Worm (Caenorhabditis elegans): ENCODE measurements around the gene R12B2.6.

The R12B2.6 gene

ce11 chrIII:5853240-5853639, 19.3 kb upstream of the R12B2.6 start, which contains the start of gene ddx-23:
Gene ddx-23 (minus strand): TSS chrIII:5853269.
- TF ChIP-seq M03D4.4 (tag; optimal IDR thresholded peaks at IDR 0.05), result no peak
- peak; percentile 57 for TF ChIP-seq ces-1 (GFP tag; optimal IDR thresholded peaks at IDR 0.05)

DNA sequence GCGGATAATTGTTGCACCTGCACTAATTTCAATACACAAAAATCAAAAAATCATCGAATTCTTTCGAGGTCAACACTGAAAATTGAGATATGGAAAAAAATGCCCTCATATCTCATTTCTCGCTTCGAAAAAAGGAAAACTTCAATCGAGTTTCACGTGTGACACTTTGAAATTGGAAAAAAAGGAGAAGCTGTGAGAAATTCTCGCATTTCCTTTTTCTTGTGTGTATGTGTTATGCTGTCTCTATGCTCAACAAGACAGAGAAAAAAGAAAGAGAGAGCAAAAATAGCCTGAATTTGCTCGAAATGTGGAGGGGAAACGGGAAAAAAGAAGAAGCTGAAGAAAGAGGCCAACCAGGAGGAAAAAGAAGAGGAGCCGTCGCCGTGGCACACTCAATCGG, 12.5 kb upstream of the R12B2.6 start:
- TF ChIP-seq ces-1 (GFP tag; optimal IDR thresholded peaks at IDR 0.05) (peak; percentile 39), nhr-237 (tag; optimal IDR thresholded peaks at IDR 0.05) (no peak)

- TF ChIP-seq ces-1 (GFP tag; optimal IDR thresholded peaks at IDR 0.05), result peak; percentile 85
- no peak for TF ChIP-seq tbx-8 (GFP tag; optimal IDR thresholded peaks at IDR 0.05)
- no peak for TF ChIP-seq sem-2 (GFP tag; optimal IDR thresholded peaks at IDR 0.05)
Observed at ce11 chrIII:5845483-5845882, 11.5 kb upstream of the R12B2.6 start.

DNA sequence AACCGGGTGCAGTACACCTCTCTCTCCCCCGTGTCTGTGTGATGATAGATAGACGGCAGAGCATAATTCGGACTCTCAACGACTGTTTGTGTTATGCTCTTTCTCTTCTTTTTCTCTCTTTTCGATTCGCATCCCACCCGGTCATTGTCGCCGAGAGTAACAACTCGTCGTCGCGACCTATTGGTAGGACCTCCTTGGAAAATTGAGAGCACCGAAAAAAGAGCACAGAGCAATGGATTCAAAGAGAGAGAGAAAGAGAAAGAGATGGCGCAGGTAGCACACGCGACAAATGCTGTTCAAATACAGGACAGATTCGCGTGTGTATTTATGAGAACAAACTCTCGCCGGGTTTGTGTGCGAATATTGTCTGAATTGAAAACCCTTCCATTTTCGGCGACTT, 9.7 kb upstream of the R12B2.6 start:
- TF ChIP-seq ceh-43 (GFP tag; optimal IDR thresholded peaks at IDR 0.05), result no peak
- no peak for TF ChIP-seq flh-1 (GFP tag; optimal IDR thresholded peaks at IDR 0.05)
- no peak for TF ChIP-seq pha-4 (tag; optimal IDR thresholded peaks at IDR 0.05)
- no peak for TF ChIP-seq hlh-1 (tag; optimal IDR thresholded peaks at IDR 0.05)
- TF ChIP-seq lin-32 (GFP tag; optimal IDR thresholded peaks at IDR 0.05), result no peak
- no peak for TF ChIP-seq ces-1 (GFP tag; optimal IDR thresholded peaks at IDR 0.05)
- no peak for TF ChIP-seq lsy-2 (tag; optimal IDR thresholded peaks at IDR 0.05)
- no peak for TF ChIP-seq ham-2 (GFP tag; optimal IDR thresholded peaks at IDR 0.05)
- no peak for TF ChIP-seq nhr-12 (tag; optimal IDR thresholded peaks at IDR 0.05)
- TF ChIP-seq ceh-83 (GFP tag; optimal IDR thresholded peaks at IDR 0.05), result no peak
- no peak for TF ChIP-seq ceh-39 (tag; optimal IDR thresholded peaks at IDR 0.05)
- no peak for TF ChIP-seq nhr-237 (tag; optimal IDR thresholded peaks at IDR 0.05)
- TF ChIP-seq tbx-8 (GFP tag; optimal IDR thresholded peaks at IDR 0.05), result no peak
- TF ChIP-seq ztf-11 (tag; optimal IDR thresholded peaks at IDR 0.05), result no peak
- no peak for TF ChIP-seq lin-13 (tag; optimal IDR thresholded peaks at IDR 0.05)
- TF ChIP-seq unc-62 (GFP tag; optimal IDR thresholded peaks at IDR 0.05), result no peak
- no peak for TF ChIP-seq sptf-1 (tag; optimal IDR thresholded peaks at IDR 0.05)
- TF ChIP-seq M03D4.4 (tag; optimal IDR thresholded peaks at IDR 0.05), result no peak
- TF ChIP-seq zip-8 (tag; optimal IDR thresholded peaks at IDR 0.05), result no peak

DNA sequence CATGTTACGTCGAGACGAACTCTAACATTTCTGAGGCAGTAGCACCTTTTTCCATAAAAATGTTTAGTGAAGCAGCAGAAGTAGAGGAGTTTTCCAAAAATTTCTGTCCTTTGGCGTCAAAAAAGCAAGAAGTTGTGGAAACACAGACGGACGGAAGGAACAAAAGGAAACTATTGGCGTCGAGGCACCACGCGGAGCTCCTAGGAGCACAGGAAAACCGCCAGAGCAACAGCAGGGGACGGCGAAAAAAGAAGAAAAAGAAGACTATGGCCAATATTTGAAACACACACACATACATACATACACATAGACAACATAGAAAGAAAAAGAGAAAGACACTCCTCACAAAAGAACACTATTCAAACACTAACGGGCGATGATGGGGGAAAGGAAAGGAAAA, 9.0 kb upstream of the R12B2.6 start:
- no peak for TF ChIP-seq cnd-1 (tag; optimal IDR thresholded peaks at IDR 0.05)
- TF ChIP-seq blmp-1 (tag; optimal IDR thresholded peaks at IDR 0.05), result no peak
- no peak for TF ChIP-seq pha-4 (tag; optimal IDR thresholded peaks at IDR 0.05)
- no peak for TF ChIP-seq lsy-2 (tag; optimal IDR thresholded peaks at IDR 0.05)
- TF ChIP-seq snpc-4 (tag; optimal IDR thresholded peaks at IDR 0.05), result no peak
- no peak for TF ChIP-seq flh-1 (GFP tag; optimal IDR thresholded peaks at IDR 0.05)
- TF ChIP-seq sem-2 (GFP tag; optimal IDR thresholded peaks at IDR 0.05), result no peak
- no peak for TF ChIP-seq M03D4.4 (tag; optimal IDR thresholded peaks at IDR 0.05)
- TF ChIP-seq unc-62 (GFP tag; optimal IDR thresholded peaks at IDR 0.05), result no peak
- no peak for TF ChIP-seq nhr-2 (tag; optimal IDR thresholded peaks at IDR 0.05)
- TF ChIP-seq unc-39 (tag; optimal IDR thresholded peaks at IDR 0.05), result no peak

DNA sequence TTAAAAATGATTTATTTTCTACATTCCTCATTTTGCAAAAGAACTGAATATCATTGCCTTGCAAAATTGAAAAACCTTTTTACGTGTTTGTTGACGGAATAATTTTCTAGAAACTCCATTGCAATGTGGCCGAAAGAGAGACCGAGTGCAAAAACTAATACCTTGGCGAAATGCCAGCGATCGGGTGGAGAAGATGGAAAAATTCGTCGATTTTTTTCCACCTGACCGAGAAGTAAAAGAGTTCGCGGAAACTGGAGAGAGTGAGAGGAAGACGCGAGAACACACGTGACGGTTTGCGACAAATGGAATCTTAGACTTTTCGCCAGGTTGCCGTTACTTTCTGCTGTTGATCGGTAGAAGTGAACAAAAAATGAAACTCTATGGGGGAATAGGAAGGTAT, 7.7 kb upstream of the R12B2.6 start:
- TF ChIP-seq drap-1 (GFP tag; optimal IDR thresholded peaks at IDR 0.05) (no peak), ceh-39 (tag; optimal IDR thresholded peaks at IDR 0.05) (no peak), ztf-11 (tag; optimal IDR thresholded peaks at IDR 0.05) (no peak), unc-62 (GFP tag; optimal IDR thresholded peaks at IDR 0.05) (no peak), sem-2 (GFP tag; optimal IDR thresholded peaks at IDR 0.05) (no peak), ham-2 (GFP tag; optimal IDR thresholded peaks at IDR 0.05) (no peak), elt-1 (tag; optimal IDR thresholded peaks at IDR 0.05; ENCODE audit: borderline replicate concordance, insufficient read depth) (no peak), ces-1 (GFP tag; optimal IDR thresholded peaks at IDR 0.05) (no peak), bed-3 (GFP tag; optimal IDR thresholded peaks at IDR 0.05) (no peak), M03D4.4 (tag; optimal IDR thresholded peaks at IDR 0.05) (no peak), nhr-28 (tag; optimal IDR thresholded peaks at IDR 0.05) (no peak), unc-120 (tag; optimal IDR thresholded peaks at IDR 0.05; ENCODE audit: poor library complexity, severe bottlenecking) (no peak), nhr-76 (tag; optimal IDR thresholded peaks at IDR 0.05) (no peak), nhr-237 (tag; optimal IDR thresholded peaks at IDR 0.05) (no peak), mls-2 (tag; optimal IDR thresholded peaks at IDR 0.05) (no peak), hlh-1 (tag; optimal IDR thresholded peaks at IDR 0.05) (no peak), nhr-12 (tag; optimal IDR thresholded peaks at IDR 0.05) (no peak), zip-8 (tag; optimal IDR thresholded peaks at IDR 0.05) (no peak)

Measured in whole organism, mixed stage, embryonic.